Worm (Caenorhabditis elegans) whole organism, L3 larva: ENCODE data around the gene skp-1.

Experiments
- ZK546.5 ChIP-seq: sonication (generic microtip); optimal IDR thresholded peaks from 2 replicates; lab custom pipeline; 2017; ENCODE audit warnings: missing biosample characterization, missing genetic modification characterization
- elt-3 ChIP-seq, 3 experiments: fragments of 150-350 bp in 1 of 3; sonication (generic microtip) in 2 of 3; optimal IDR thresholded peaks; 2 replicates in 2 of 3; 4 replicates in 1 of 3; lab custom pipeline; 2014 to 2017; ENCODE audit warnings: missing biosample characterization in 3 of 3, missing genetic modification characterization in 3 of 3
- eor-1 ChIP-seq, 2 experiments: fragments of 150-350 bp; optimal IDR thresholded peaks; 2 replicates each; lab custom pipeline; 2014 to 2018; ENCODE audit warnings: missing biosample characterization in 2 of 2, missing genetic modification characterization in 2 of 2
- nhr-237 ChIP-seq: fragments of 150-350 bp; optimal IDR thresholded peaks from 2 replicates; lab custom pipeline; 2014; ENCODE audit warnings: missing biosample characterization, missing genetic modification characterization
- nhr-28 ChIP-seq: fragments of 150-350 bp; optimal IDR thresholded peaks from 2 replicates; lab custom pipeline; 2014; ENCODE audit warnings: missing biosample characterization, missing genetic modification characterization
- unc-62 ChIP-seq: fragments of 150-350 bp; sonication (generic microtip); optimal IDR thresholded peaks from 4 replicates; lab custom pipeline; 2014; ENCODE audit warnings: missing biosample characterization, missing genetic modification reagents, missing genetic modification characterization
- zag-1 ChIP-seq: fragments of 150-350 bp; optimal IDR thresholded peaks from 2 replicates; lab custom pipeline; 2014; ENCODE audit warnings: missing biosample characterization, missing genetic modification characterization

- TF ChIP-seq eor-1 (tag; optimal IDR thresholded peaks at IDR 0.05; lab: Kevin White, UChicago) (no peak), zag-1 (no peak), unc-62 (GFP tag; lab: Kevin White, UChicago) (no peak), elt-3 (tag; optimal IDR thresholded peaks at IDR 0.05; lab: Kevin White, UChicago) (no peak), ZK546.5 (tag; lab: Kevin White, UChicago) (no peak), nhr-28 (tag; lab: Kevin White, UChicago) (no peak), nhr-237 (no peak)
Observed at ce11 chrV:11637191-11637590, 8.1 kb upstream of the skp-1 start, which contains the start of gene sipa-1.
